Worm (Caenorhabditis elegans) whole organism, midembryonic: ENCODE measurements around the gene F28H7.3.

Experiments
- T22C8.4 ChIP-seq: fragments of 200-800 bp; sonication (Bioruptor generic); IDR thresholded peaks from 2 replicates; pipeline ENCODE4 v1.3.6; 2022; ENCODE audit warnings: missing genetic modification characterization, missing compliant biosample characterization
- klf-2 ChIP-seq: fragments of 200-800 bp; sonication (Bioruptor generic); conservative IDR thresholded peaks from 2 replicates; pipeline ENCODE4 v1.3.6; 2022; ENCODE audit warnings: missing genetic modification reagents, missing genetic modification characterization, missing compliant biosample characterization
- tab-1 ChIP-seq: fragments of 200-800 bp; sonication (Bioruptor generic); IDR thresholded peaks from 2 replicates; pipeline ENCODE4 v1.3.6; 2022; ENCODE audit warnings: missing genetic modification characterization, missing compliant biosample characterization

DNA sequence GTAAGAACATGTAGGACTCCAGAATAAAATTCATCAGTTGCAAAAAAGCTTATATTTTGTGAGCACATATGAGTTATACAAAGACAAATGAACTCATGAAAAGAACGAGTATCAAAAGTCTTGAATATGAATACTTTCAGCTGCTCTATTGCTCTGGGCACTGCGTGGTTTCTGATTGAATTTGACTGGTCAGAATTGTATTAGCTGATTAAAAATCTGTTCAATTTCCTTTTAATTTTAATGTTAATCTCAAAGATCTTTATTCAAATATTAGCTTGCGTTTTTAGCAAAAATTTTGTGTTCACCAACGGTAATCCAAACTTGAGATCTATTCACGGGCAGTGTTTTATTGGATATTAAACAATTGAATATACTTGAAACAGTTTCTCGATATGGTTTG, 47.5 kb upstream of the F28H7.3 start, which contains the start of gene srh-184:
- TF ChIP-seq klf-2 (GFP tag; lab: Robert Waterston, UW) (no peak), T22C8.4 (GFP tag; lab: Robert Waterston, UW) (no peak), tab-1 (GFP tag; lab: Robert Waterston, UW) (no peak)
